Fruit fly (Drosophila melanogaster) whole organism, embryonic: Measurements from ENCODE around the gene CG6966.

Experiments
- Bgb ChIP-seq: fragments of 200-800 bp; sonication (Bioruptor generic); IDR thresholded peaks from 2 replicates; pipeline ENCODE4 v1.3.6; 2022; ENCODE audit warnings: missing biosample characterization, missing genetic modification characterization; ENCODE audit not compliant: partially characterized antibody
- CG10267 ChIP-seq: fragments of 200-800 bp; sonication (Bioruptor generic); optimal IDR thresholded peaks from 2 replicates; lab custom pipeline; 2018; ENCODE audit warnings: missing biosample characterization, mild to moderate bottlenecking, missing genetic modification characterization, moderate library complexity
- CG10321 ChIP-seq: fragments of 200-800 bp; sonication (Bioruptor generic); IDR thresholded peaks from 2 replicates; pipeline ENCODE4 v1.3.6; 2022; ENCODE audit warnings: missing biosample characterization, missing genetic modification characterization
- CG10366 ChIP-seq: fragments of 200-800 bp; sonication (Bioruptor generic); IDR thresholded peaks from 2 replicates; pipeline ENCODE4 v1.3.6; 2022; ENCODE audit warnings: missing biosample characterization, missing genetic modification characterization
- CG10979 ChIP-seq: fragments of 200-800 bp; sonication (Bioruptor generic); optimal IDR thresholded peaks from 2 replicates; lab custom pipeline; 2018; ENCODE audit warnings: missing biosample characterization, mild to moderate bottlenecking, missing genetic modification characterization, moderate library complexity
- CG13424 ChIP-seq: fragments of 200-800 bp; sonication (Bioruptor generic); optimal IDR thresholded peaks from 2 replicates; lab custom pipeline; 2019; ENCODE audit warnings: missing biosample characterization, mild to moderate bottlenecking, missing genetic modification characterization, moderate library complexity
- CG13894 ChIP-seq: fragments of 200-800 bp; sonication (Bioruptor generic); optimal IDR thresholded peaks from 3 replicates; lab custom pipeline; 2018; ENCODE audit warnings: missing biosample characterization, mild to moderate bottlenecking, missing genetic modification characterization, moderate library complexity
- CG14014 ChIP-seq: fragments of 200-800 bp; sonication (Bioruptor generic); IDR thresholded peaks from 2 replicates; pipeline ENCODE4 v1.3.6; 2022; ENCODE audit warnings: missing biosample characterization, missing genetic modification characterization
- CG14667 ChIP-seq: fragments of 200-800 bp; sonication (Bioruptor generic); IDR thresholded peaks from 2 replicates; pipeline ENCODE4 v1.3.6; 2022; ENCODE audit warnings: missing biosample characterization, missing genetic modification characterization
- CG15269 ChIP-seq: fragments of 200-800 bp; sonication (Bioruptor generic); optimal IDR thresholded peaks from 2 replicates; lab custom pipeline; 2018; ENCODE audit warnings: missing biosample characterization, mild to moderate bottlenecking, missing genetic modification characterization, moderate library complexity
- CG15514 ChIP-seq: fragments of 200-800 bp; sonication (Bioruptor generic); optimal IDR thresholded peaks from 3 replicates; lab custom pipeline; 2017; ENCODE audit warnings: missing biosample characterization, missing genetic modification characterization, mild to moderate bottlenecking, moderate library complexity, missing genetic modification reagents
- CG18011 ChIP-seq: fragments of 200-800 bp; sonication (Bioruptor generic); optimal IDR thresholded peaks from 2 replicates; lab custom pipeline; 2017; ENCODE audit warnings: missing biosample characterization, missing genetic modification characterization, mild to moderate bottlenecking, moderate library complexity, missing genotype
- CG2120 ChIP-seq: fragments of 200-800 bp; sonication (Bioruptor generic); optimal IDR thresholded peaks from 3 replicates; lab custom pipeline; 2016; ENCODE audit warnings: missing biosample characterization, missing genetic modification characterization
- CG2678 ChIP-seq: fragments of 200-800 bp; sonication (Bioruptor generic); optimal IDR thresholded peaks from 3 replicates; lab custom pipeline; 2019; ENCODE audit warnings: missing biosample characterization, mild to moderate bottlenecking, missing genetic modification characterization, moderate library complexity
- CG2712 ChIP-seq: fragments of 200-800 bp; optimal IDR thresholded peaks from 3 replicates; lab custom pipeline; 2019; ENCODE audit warnings: missing biosample characterization, mild to moderate bottlenecking, missing genetic modification characterization, moderate library complexity
- CG3407 ChIP-seq: fragments of 200-800 bp; sonication (Bioruptor generic); optimal IDR thresholded peaks from 2 replicates; lab custom pipeline; 2018; ENCODE audit warnings: missing biosample characterization, mild to moderate bottlenecking, missing genetic modification characterization
- CG4424 ChIP-seq: fragments of 200-800 bp; sonication (Bioruptor generic); optimal IDR thresholded peaks from 3 replicates; lab custom pipeline; 2016; ENCODE audit warnings: missing biosample characterization, missing genetic modification characterization
- CG6683 ChIP-seq: fragments of 200-800 bp; sonication (Bioruptor generic); optimal IDR thresholded peaks from 2 replicates; lab custom pipeline; 2017; ENCODE audit warnings: missing biosample characterization, mild to moderate bottlenecking, missing genetic modification characterization, missing genetic modification reagents
- CG7357 ChIP-seq: fragments of 200-800 bp; sonication (Bioruptor generic); IDR thresholded peaks from 3 replicates; pipeline ENCODE4 v1.3.6; 2022; ENCODE audit warnings: missing biosample characterization, missing genetic modification characterization
- CTCF ChIP-seq: fragments of 200-800 bp; sonication (Bioruptor generic); optimal IDR thresholded peaks from 2 replicates; lab custom pipeline; 2017; ENCODE audit warnings: missing biosample characterization, mild to moderate bottlenecking, missing genetic modification characterization, moderate library complexity
- CoRest ChIP-seq: fragments of 200-800 bp; sonication (Bioruptor generic); optimal IDR thresholded peaks from 3 replicates; lab custom pipeline; 2018; ENCODE audit warnings: missing biosample characterization, mild to moderate bottlenecking, missing genetic modification characterization, moderate library complexity
- Dip3 ChIP-seq: fragments of 200-800 bp; sonication (Bioruptor generic); optimal IDR thresholded peaks from 3 replicates; lab custom pipeline; 2016; ENCODE audit warnings: missing biosample characterization, missing genetic modification characterization
- Drgx ChIP-seq: fragments of 200-800 bp; sonication (Bioruptor generic); IDR thresholded peaks from 2 replicates; pipeline ENCODE4 v1.3.6; 2022; ENCODE audit warnings: missing biosample characterization, missing genetic modification characterization
- Eip74EF ChIP-seq, 2 experiments: fragments of 200-800 bp in 1 of 2; fragments of >200 bp in 1 of 2; sonication (Bioruptor generic) in 1 of 2; optimal IDR thresholded peaks; 2 replicates each; lab custom pipeline; 2017 to 2019; ENCODE audit warnings: missing biosample characterization in 2 of 2, missing genetic modification characterization in 2 of 2, mild to moderate bottlenecking in 1 of 2, moderate library complexity in 1 of 2
- Fer3 ChIP-seq: fragments of 200-800 bp; sonication (Bioruptor generic); optimal IDR thresholded peaks from 2 replicates; lab custom pipeline; 2018; ENCODE audit warnings: missing biosample characterization, mild to moderate bottlenecking, missing genetic modification characterization, moderate library complexity
- Hmx ChIP-seq: fragments of 200-800 bp; sonication (Bioruptor generic); optimal IDR thresholded peaks from 2 replicates; lab custom pipeline; 2016; ENCODE audit warnings: missing biosample characterization, missing genetic modification characterization
- Hr51 ChIP-seq, 2 experiments: fragments of 200-800 bp; sonication (Bioruptor generic); optimal IDR thresholded peaks; 2 replicates in 1 of 2; 3 replicates in 1 of 2; lab custom pipeline; 2016 to 2018; ENCODE audit warnings: missing biosample characterization in 2 of 2, missing genetic modification characterization in 2 of 2, mild to moderate bottlenecking in 1 of 2, moderate library complexity in 1 of 2
- Hr78 ChIP-seq, 2 experiments: fragments of 200-800 bp in 1 of 2; fragments of >200 bp in 1 of 2; sonication (Bioruptor generic) in 1 of 2; optimal IDR thresholded peaks; 2 replicates each; lab custom pipeline; 2017 to 2019; ENCODE audit warnings: missing biosample characterization in 2 of 2, missing genetic modification characterization in 2 of 2, mild to moderate bottlenecking in 1 of 2, moderate library complexity in 1 of 2
- MESR4 ChIP-seq: fragments of 200-800 bp; sonication (Bioruptor generic); optimal IDR thresholded peaks from 2 replicates; lab custom pipeline; 2018; ENCODE audit warnings: missing biosample characterization, mild to moderate bottlenecking, missing genetic modification characterization, moderate library complexity
- NfI ChIP-seq: fragments of 200-800 bp; sonication (Bioruptor generic); optimal IDR thresholded peaks from 3 replicates; lab custom pipeline; 2018; ENCODE audit warnings: missing biosample characterization, mild to moderate bottlenecking, missing genetic modification characterization, moderate library complexity
- PHDP ChIP-seq: fragments of 200-800 bp; sonication (Bioruptor generic); optimal IDR thresholded peaks from 3 replicates; lab custom pipeline; 2018; ENCODE audit warnings: missing biosample characterization, mild to moderate bottlenecking, missing genetic modification characterization, moderate library complexity
- Rfx ChIP-seq: fragments of 200-800 bp; sonication (Bioruptor generic); IDR thresholded peaks from 2 replicates; pipeline ENCODE4 v1.3.6; 2022; ENCODE audit warnings: missing biosample characterization, missing genetic modification characterization
- Xbp1 ChIP-seq: fragments of 200-800 bp; sonication (Bioruptor generic); optimal IDR thresholded peaks from 3 replicates; lab custom pipeline; 2016; ENCODE audit warnings: missing biosample characterization, mild to moderate bottlenecking, missing genetic modification characterization
- Xrp1 ChIP-seq: fragments of 200-800 bp; sonication (Bioruptor generic); IDR thresholded peaks from 2 replicates; pipeline ENCODE4 v1.3.6; 2022; ENCODE audit warnings: missing biosample characterization, missing genetic modification characterization
- az2 ChIP-seq: fragments of 200-800 bp; sonication (Bioruptor generic); optimal IDR thresholded peaks from 3 replicates; lab custom pipeline; 2016; ENCODE audit warnings: missing biosample characterization, missing genetic modification characterization
- bab2 ChIP-seq: fragments of 200-800 bp; sonication (Bioruptor generic); optimal IDR thresholded peaks from 2 replicates; lab custom pipeline; 2016; ENCODE audit warnings: missing biosample characterization, missing genetic modification characterization
- disco-r ChIP-seq: fragments of 200-800 bp; sonication (Bioruptor generic); optimal IDR thresholded peaks from 2 replicates; lab custom pipeline; 2016; ENCODE audit warnings: missing biosample characterization, missing genetic modification characterization
- dysf ChIP-seq: fragments of 200-800 bp; sonication (Bioruptor generic); IDR thresholded peaks from 3 replicates; pipeline ENCODE4 v1.3.6; 2022; ENCODE audit warnings: missing biosample characterization, missing genetic modification characterization
- emc ChIP-seq: fragments of 200-800 bp; sonication (Bioruptor generic); optimal IDR thresholded peaks from 2 replicates; lab custom pipeline; 2016; ENCODE audit warnings: missing biosample characterization, missing genetic modification characterization
- gem ChIP-seq: fragments of 200-800 bp; sonication (Bioruptor generic); optimal IDR thresholded peaks from 2 replicates; lab custom pipeline; 2019; ENCODE audit warnings: missing biosample characterization, mild to moderate bottlenecking, missing genetic modification characterization, moderate library complexity
- h ChIP-seq: fragments of >200 bp; optimal IDR thresholded peaks from 2 replicates; lab custom pipeline; 2017
- lab ChIP-seq: fragments of 200-800 bp; sonication (Bioruptor generic); optimal IDR thresholded peaks from 3 replicates; lab custom pipeline; 2017; ENCODE audit warnings: missing biosample characterization, missing genetic modification characterization, mild to moderate bottlenecking, moderate library complexity, missing genetic modification reagents
- nau ChIP-seq: fragments of 200-800 bp; sonication (Bioruptor generic); optimal IDR thresholded peaks from 3 replicates; lab custom pipeline; 2017; ENCODE audit warnings: missing biosample characterization, mild to moderate bottlenecking, missing genetic modification characterization, missing genetic modification reagents
- p53 ChIP-seq: fragments of 200-800 bp; sonication (Bioruptor generic); optimal IDR thresholded peaks from 2 replicates; lab custom pipeline; 2016; ENCODE audit warnings: missing biosample characterization, missing genetic modification characterization
- pnt ChIP-seq: fragments of 200-800 bp; sonication (Bioruptor generic); optimal IDR thresholded peaks from 3 replicates; lab custom pipeline; 2016; ENCODE audit warnings: missing biosample characterization, missing genetic modification characterization
- salm ChIP-seq: fragments of 200-800 bp; sonication (Bioruptor generic); optimal IDR thresholded peaks from 2 replicates; lab custom pipeline; 2018; ENCODE audit warnings: missing biosample characterization, mild to moderate bottlenecking, missing genetic modification characterization
- scrt ChIP-seq: fragments of 200-800 bp; sonication (Bioruptor generic); optimal IDR thresholded peaks from 2 replicates; lab custom pipeline; 2018; ENCODE audit warnings: missing biosample characterization, mild to moderate bottlenecking, missing genetic modification characterization, moderate library complexity
- sd ChIP-seq: fragments of 200-800 bp; sonication (Bioruptor generic); optimal IDR thresholded peaks from 3 replicates; lab custom pipeline; 2018; ENCODE audit warnings: missing biosample characterization, mild to moderate bottlenecking, missing genetic modification characterization, moderate library complexity
- tio ChIP-seq: fragments of 200-800 bp; sonication (Bioruptor generic); optimal IDR thresholded peaks from 2 replicates; lab custom pipeline; 2017; ENCODE audit warnings: missing biosample characterization, missing genetic modification characterization, inconsistent platforms
- unpg ChIP-seq: fragments of 200-800 bp; sonication (Bioruptor generic); optimal IDR thresholded peaks from 3 replicates; lab custom pipeline; 2018; ENCODE audit warnings: missing biosample characterization, mild to moderate bottlenecking, missing genetic modification characterization, moderate library complexity

CG6966 gene

dm6 chr3R:15117765-15118164 is 22.3 kb upstream of the CG6966 start (continued):
- peak; percentile 53 for TF ChIP-seq CG13894 (tag; lab: Kevin White, UChicago)
- peak; percentile 24 for TF ChIP-seq CG4424
- TF ChIP-seq CG13424 = peak; percentile 23
- TF ChIP-seq disco-r (GFP tag; lab: Kevin White, UChicago) = no peak
- no peak for TF ChIP-seq CG14667
- TF ChIP-seq nau = peak; percentile 39
- no peak for TF ChIP-seq bab2 (GFP tag; lab: Kevin White, UChicago)
- TF ChIP-seq az2 (GFP tag; lab: Kevin White, UChicago) = peak; percentile 16
- no peak for TF ChIP-seq CTCF
- TF ChIP-seq h (lab: Kevin White, UChicago) = no peak
- TF ChIP-seq CG14014 = peak; percentile 9; the same call in 1 of the 2 replicates
- TF ChIP-seq Hr78 (GFP tag; optimal IDR thresholded peaks at IDR 0.05; lab: Kevin White, UChicago) = peak in 1 of 2 experiments; percentile 28
- TF ChIP-seq MESR4 = no peak
- TF ChIP-seq CG2678 (tag; lab: Kevin White, UChicago) = peak; percentile 64
- TF ChIP-seq tio (GFP tag; lab: Kevin White, UChicago) = no peak
- peak; percentile 56 for TF ChIP-seq PHDP (tag; lab: Kevin White, UChicago)
- TF ChIP-seq CG10366 = no peak; the same call in 1 of the 2 replicates
- TF ChIP-seq CG10267 (tag; lab: Kevin White, UChicago) = peak; percentile 14
- TF ChIP-seq scrt (GFP tag; lab: Kevin White, UChicago) = peak; percentile 16
- TF ChIP-seq Eip74EF (GFP tag; optimal IDR thresholded peaks at IDR 0.05; lab: Kevin White, UChicago) = peak in 1 of 2 experiments; percentile 67
- TF ChIP-seq CG3407 (GFP tag; lab: Kevin White, UChicago) = no peak
- no peak for TF ChIP-seq emc (GFP tag; lab: Kevin White, UChicago)
- peak; percentile 49 for TF ChIP-seq CG2712 (tag; lab: Kevin White, UChicago)
- no peak for TF ChIP-seq CG10321
- TF ChIP-seq p53 (GFP tag; lab: Kevin White, UChicago) = no peak
- TF ChIP-seq Rfx (GFP tag; lab: Robert Waterston, UW) = peak; percentile 54
- TF ChIP-seq pnt (GFP tag; lab: Kevin White, UChicago) = no peak
- peak; percentile 17 for TF ChIP-seq CG6683 (GFP tag; lab: Kevin White, UChicago)
- TF ChIP-seq lab (GFP tag; lab: Kevin White, UChicago) = peak; percentile 73
- peak; percentile 33 for TF ChIP-seq CG10979 (tag; lab: Kevin White, UChicago)
- TF ChIP-seq Drgx (GFP tag; lab: Robert Waterston, UW) = 0 out of 2 replicates have a peak, but pooled peaks have one; percentile 20
- TF ChIP-seq Dip3 (GFP tag; lab: Kevin White, UChicago) = no peak
- TF ChIP-seq CG2120 = peak; percentile 8
- peak in 1 of 2 experiments; percentile 68 for TF ChIP-seq Hr51 (GFP tag; optimal IDR thresholded peaks at IDR 0.05; lab: Kevin White, UChicago)
- peak; percentile 52; the same call in 2 of the 3 replicates for TF ChIP-seq dysf (GFP tag; lab: Robert Waterston, UW)
- peak; percentile 22 for TF ChIP-seq Fer3 (tag; lab: Kevin White, UChicago)
- peak; percentile 20; the same call in 1 of the 2 replicates for TF ChIP-seq Xrp1 (GFP tag; lab: Robert Waterston, UW)
- peak; percentile 54 for TF ChIP-seq CG15269 (tag; lab: Kevin White, UChicago)
- peak; percentile 10 for TF ChIP-seq NfI
- 0 out of 3 replicates have a peak, but pooled peaks have one; percentile 28 for TF ChIP-seq CG7357 (GFP tag; lab: Robert Waterston, UW)
- TF ChIP-seq Xbp1 = peak; percentile 4
- peak; percentile 9 for TF ChIP-seq CG15514 (GFP tag; lab: Kevin White, UChicago)
- peak; percentile 25 for TF ChIP-seq CoRest (tag; lab: Kevin White, UChicago)
- TF ChIP-seq Bgb = no peak
- no peak for TF ChIP-seq salm (tag; lab: Kevin White, UChicago)
- no peak for TF ChIP-seq CG18011
- TF ChIP-seq sd = peak; percentile 42
- no peak for TF ChIP-seq Hmx (GFP tag; lab: Kevin White, UChicago)
- peak; percentile 68 for TF ChIP-seq gem (tag; lab: Kevin White, UChicago)
- TF ChIP-seq unpg = peak; percentile 58
